Worm (Caenorhabditis elegans): ENCODE data around the gene F38E9.6.
A peak's percentile ranks its signal among the peaks of the same experiment; 100 is the strongest.

The F38E9.6 gene

DNA sequence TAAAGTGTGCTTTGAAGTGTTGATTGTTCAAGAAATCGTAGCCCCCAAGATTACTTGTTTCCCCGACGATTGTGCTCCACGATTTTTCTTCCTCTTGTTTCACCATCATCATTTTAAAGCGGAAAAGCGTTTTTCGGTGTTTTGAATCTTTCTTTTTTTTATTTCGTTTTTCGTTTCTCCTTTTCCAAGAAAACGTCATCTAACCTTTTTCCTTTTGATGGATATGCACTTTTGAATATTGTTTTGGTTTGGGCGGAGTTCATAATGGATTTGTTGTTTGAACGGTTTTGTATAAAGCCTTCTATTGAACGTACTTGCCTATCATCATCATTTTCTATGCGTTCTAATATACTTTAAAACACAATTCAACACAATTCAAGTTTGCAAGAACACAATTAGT lies at the start of gene F38E9.6:
TSS of gene F38E9.6 (plus strand) at position 301 of the 400 bp plus-strand sequence.
- TF ChIP-seq lin-32 (GFP tag; optimal IDR thresholded peaks at IDR 0.05) (no peak), cnd-1 (tag; optimal IDR thresholded peaks at IDR 0.05) (no peak), unc-62 (GFP tag; optimal IDR thresholded peaks at IDR 0.05) (no peak), unc-39 (tag; optimal IDR thresholded peaks at IDR 0.05) (no peak), elt-3 (tag; optimal IDR thresholded peaks at IDR 0.05) (no peak), mls-2 (tag; optimal IDR thresholded peaks at IDR 0.05) (no peak), zip-8 (tag; optimal IDR thresholded peaks at IDR 0.05) (no peak)

DNA sequence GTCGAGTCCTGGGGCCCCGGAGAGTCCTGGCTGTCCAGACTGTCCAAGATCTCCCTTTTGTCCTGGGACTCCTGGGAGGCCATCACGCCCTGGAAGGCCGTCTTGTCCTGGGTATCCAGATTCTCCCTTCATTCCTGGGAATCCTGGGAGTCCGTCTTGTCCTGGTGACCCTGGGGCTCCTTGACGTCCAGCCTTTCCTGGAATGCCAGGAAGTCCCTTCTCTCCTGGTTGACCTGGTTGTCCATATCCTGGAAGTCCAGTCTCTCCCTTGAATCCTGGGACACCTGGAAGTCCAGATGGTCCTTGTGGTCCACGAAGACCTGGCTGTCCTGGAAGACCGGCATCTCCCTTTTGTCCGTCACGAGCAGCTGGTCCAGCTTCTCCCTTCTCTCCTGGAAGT lies 49.2 kb upstream of the F38E9.6 start:
- TF ChIP-seq sptf-1 (tag; optimal IDR thresholded peaks at IDR 0.05) (no peak), nhr-2 (tag; optimal IDR thresholded peaks at IDR 0.05) (no peak)

DNA sequence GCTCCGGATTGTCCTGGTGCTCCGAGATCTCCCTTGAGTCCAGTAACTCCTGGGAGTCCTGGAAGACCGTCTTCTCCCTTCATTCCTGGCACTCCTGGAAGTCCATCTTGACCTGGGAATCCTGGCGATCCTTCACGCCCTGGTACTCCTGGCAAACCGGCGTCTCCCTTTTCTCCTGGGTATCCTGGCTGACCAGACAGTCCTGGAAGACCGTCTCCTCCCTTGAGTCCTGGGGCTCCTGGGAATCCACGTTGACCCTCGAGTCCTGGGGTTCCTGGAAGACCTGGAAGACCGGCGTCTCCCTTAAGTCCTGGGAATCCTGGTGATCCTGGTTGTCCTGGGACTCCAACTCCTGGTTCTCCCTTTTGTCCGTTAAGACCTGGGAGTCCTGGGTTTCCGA lies 48.2 kb upstream of the F38E9.6 start:
- TF ChIP-seq nhr-237 (tag; optimal IDR thresholded peaks at IDR 0.05) (no peak), sptf-1 (tag; optimal IDR thresholded peaks at IDR 0.05) (no peak), sem-2 (GFP tag; optimal IDR thresholded peaks at IDR 0.05) (no peak), nhr-12 (tag; optimal IDR thresholded peaks at IDR 0.05) (no peak), elt-3 (tag; optimal IDR thresholded peaks at IDR 0.05) (no peak), snpc-4 (tag; optimal IDR thresholded peaks at IDR 0.05) (no peak), pha-4 (tag; optimal IDR thresholded peaks at IDR 0.05) (no peak), mep-1 (tag; optimal IDR thresholded peaks at IDR 0.05) (no peak), ceh-39 (tag; optimal IDR thresholded peaks at IDR 0.05) (no peak), lin-32 (GFP tag; optimal IDR thresholded peaks at IDR 0.05) (no peak)

DNA sequence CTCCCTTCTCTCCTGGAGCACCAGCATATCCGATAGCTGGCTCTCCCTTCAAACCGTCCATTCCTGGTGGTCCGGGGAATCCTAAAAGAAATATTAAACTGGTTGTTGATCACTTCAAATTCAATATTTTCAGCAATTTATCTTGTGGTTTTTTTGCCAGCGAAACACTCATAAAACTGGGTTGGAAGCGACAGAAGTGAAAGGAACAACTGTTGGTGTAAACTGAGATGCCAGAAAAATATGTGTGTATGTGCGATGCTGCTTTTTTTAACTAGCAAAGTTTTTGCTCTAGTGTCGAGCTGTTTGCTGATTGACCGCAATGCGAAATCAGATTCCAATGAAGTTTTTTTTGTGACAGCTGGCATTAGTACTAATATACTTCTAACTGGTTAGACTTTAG lies 45.0 kb upstream of the F38E9.6 start:
- TF ChIP-seq hlh-1 (tag; optimal IDR thresholded peaks at IDR 0.05) (peak; percentile 47), snpc-4 (tag; optimal IDR thresholded peaks at IDR 0.05) (no peak)

DNA sequence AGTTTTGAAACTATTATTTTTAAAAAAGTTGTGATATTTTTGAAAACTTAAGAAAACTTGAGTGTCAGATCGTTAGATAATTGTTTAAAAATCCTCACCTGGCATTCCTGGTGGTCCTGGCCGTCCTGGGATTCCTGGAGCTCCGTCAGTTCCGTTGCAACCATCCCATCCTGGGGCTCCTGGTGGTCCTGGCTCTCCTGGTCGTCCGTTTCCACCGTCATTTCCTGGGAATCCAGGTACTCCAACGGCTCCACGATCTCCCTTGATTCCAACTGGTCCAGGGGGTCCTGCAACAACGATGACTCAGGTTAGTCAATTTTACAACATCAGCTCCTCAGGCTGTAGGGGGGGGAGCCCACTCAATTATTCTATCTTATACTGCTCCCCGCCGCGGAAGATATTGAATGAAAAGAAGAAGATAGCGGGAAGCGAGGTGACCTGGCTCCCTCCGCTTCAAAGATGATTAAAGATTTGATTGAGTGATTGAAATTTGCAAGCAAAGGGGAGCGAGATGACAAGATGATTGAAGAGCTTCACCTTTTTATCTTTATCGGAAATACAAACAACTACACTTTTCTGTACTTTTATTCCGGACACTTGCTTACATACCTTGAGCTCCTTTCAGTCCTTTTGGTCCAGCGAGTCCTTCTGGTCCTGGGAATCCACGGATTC lies 44.4 kb upstream of the F38E9.6 start:
- TF ChIP-seq ceh-39 (tag; optimal IDR thresholded peaks at IDR 0.05) (no peak), hlh-1 (tag; optimal IDR thresholded peaks at IDR 0.05) (no peak), elt-3 (tag; optimal IDR thresholded peaks at IDR 0.05) (no peak), unc-120 (tag; optimal IDR thresholded peaks at IDR 0.05; ENCODE audit: poor library complexity, severe bottlenecking) (peak; percentile 2), blmp-1 (tag; optimal IDR thresholded peaks at IDR 0.05) (no peak), unc-62 (GFP tag; optimal IDR thresholded peaks at IDR 0.05) (peak; percentile 78), ztf-11 (tag; optimal IDR thresholded peaks at IDR 0.05) (no peak)

DNA sequence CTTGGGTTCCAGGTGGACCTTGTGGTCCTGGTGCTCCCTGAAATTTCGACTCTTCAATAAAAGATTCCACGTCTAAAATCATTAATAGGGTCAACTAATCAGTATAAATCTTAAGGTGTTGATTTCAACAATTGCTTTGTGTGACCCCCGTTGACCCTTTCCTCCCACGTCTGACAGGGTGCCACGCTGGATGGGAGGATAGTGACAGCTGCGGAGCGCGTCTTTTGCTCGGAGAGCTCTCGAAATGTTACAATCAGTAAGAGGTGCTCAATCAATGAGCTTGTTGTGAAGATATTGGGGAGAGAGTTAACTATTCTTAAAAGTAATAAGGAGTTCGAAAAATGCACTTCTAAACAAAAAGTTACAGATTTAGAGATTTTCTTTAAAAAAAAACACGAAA lies 43.9 kb upstream of the F38E9.6 start:
- no peak for TF ChIP-seq sptf-1 (tag; optimal IDR thresholded peaks at IDR 0.05)
- TF ChIP-seq sem-2 (GFP tag; optimal IDR thresholded peaks at IDR 0.05): no peak
- TF ChIP-seq pha-4 (tag; optimal IDR thresholded peaks at IDR 0.05): no peak
- peak; percentile 91 for TF ChIP-seq hlh-1 (tag; optimal IDR thresholded peaks at IDR 0.05)
- TF ChIP-seq elt-3 (tag; optimal IDR thresholded peaks at IDR 0.05): no peak
- TF ChIP-seq unc-120 (tag; optimal IDR thresholded peaks at IDR 0.05; ENCODE audit: poor library complexity, severe bottlenecking): peak; percentile 14
- TF ChIP-seq nhr-2 (tag; optimal IDR thresholded peaks at IDR 0.05): no peak
- no peak for TF ChIP-seq ces-1 (GFP tag; optimal IDR thresholded peaks at IDR 0.05)
- TF ChIP-seq unc-62 (GFP tag; optimal IDR thresholded peaks at IDR 0.05): no peak

DNA sequence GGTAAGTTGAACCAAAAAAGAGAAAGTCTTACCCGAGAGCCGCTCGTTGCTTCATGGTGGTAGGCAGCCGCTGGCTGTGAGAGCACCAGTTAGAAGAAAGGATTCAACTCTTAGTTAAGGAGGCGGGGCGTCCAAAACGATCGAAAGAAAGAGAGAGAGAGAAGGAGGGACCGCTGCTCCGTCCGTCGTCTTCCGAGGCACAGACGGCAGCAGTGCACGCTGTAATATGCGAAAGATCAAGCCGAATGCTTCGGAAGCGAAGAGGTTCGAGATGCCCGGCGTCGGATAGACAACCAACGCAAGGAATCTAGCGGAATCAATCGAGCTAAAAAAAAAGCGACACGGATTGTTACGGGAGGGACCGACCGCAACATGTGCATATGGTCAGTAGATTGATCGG lies 43.0 kb upstream of the F38E9.6 start, which contains the start of gene let-2:
TSS of gene let-2 (minus strand) at position 68 of the 400 bp plus-strand sequence.
- peak; percentile 75 for TF ChIP-seq hlh-1 (tag; optimal IDR thresholded peaks at IDR 0.05)
- TF ChIP-seq M03D4.4 (tag; optimal IDR thresholded peaks at IDR 0.05): no peak
- no peak for TF ChIP-seq ceh-39 (tag; optimal IDR thresholded peaks at IDR 0.05)
- peak; percentile 85 for TF ChIP-seq unc-120 (tag; optimal IDR thresholded peaks at IDR 0.05; ENCODE audit: poor library complexity, severe bottlenecking)

DNA sequence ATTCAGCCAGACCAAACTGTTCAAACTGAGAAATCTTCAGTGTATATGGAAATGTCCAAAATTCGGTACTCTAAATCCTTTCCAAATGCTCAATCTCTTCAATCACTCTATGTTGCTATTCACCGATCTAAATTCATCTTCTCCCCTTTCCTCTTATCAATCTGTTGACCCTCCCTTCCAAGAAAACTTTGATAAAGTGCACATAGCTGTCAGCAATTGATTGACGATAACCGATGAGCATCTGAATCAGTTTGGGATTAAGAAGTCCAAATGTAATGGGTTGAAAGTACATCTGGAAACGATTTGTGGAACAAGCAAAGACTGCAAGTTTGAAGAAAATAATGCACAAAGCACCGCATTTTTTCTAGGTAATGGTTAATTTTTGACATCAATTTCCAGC lies 42.3 kb upstream of the F38E9.6 start:
- peak; percentile 99 for TF ChIP-seq unc-62 (GFP tag; optimal IDR thresholded peaks at IDR 0.05)
- TF ChIP-seq mab-5 (tag; optimal IDR thresholded peaks at IDR 0.05): no peak

DNA sequence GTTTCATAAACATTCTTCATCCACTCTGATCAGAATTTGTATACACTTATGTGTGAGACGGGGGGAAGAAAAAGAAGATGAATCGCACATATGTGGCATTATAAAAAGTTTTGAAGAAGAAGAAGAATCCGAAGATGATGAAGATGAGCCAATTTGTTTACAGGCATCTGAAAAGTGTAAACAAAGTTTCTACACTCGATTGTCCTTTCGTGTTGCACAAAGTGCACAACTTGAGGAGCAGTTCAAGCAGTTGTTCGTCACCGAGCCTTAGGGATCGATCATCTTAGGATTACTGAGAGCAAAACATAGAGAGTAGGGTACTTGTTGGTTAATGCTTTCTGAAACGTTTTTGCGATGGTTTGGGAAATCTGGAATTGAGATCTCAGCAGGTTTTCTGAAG lies 41.1 kb upstream of the F38E9.6 start:
- TF ChIP-seq mab-5 (tag; optimal IDR thresholded peaks at IDR 0.05) (no peak), hlh-1 (tag; optimal IDR thresholded peaks at IDR 0.05) (peak; percentile 85), mep-1 (tag; optimal IDR thresholded peaks at IDR 0.05) (no peak), sem-2 (GFP tag; optimal IDR thresholded peaks at IDR 0.05) (no peak), nhr-2 (tag; optimal IDR thresholded peaks at IDR 0.05) (no peak), M03D4.4 (tag; optimal IDR thresholded peaks at IDR 0.05) (no peak)

Data from whole organism, mixed stage, embryonic.